Worm (Caenorhabditis elegans) whole organism, late embryonic: ENCODE results near the gene clec-59.

ENCODE experiments used
- K02D7.2 ChIP-seq: sonication (generic microtip); optimal IDR thresholded peaks from 2 replicates; lab custom pipeline; 2017; ENCODE audit warnings: mild to moderate bottlenecking, missing genetic modification characterization, missing compliant biosample characterization
- ceh-22 ChIP-seq: sonication (generic microtip); optimal IDR thresholded peaks from 2 replicates; lab custom pipeline; 2017; ENCODE audit warnings: missing biosample characterization, missing genetic modification characterization
- ets-4 ChIP-seq: sonication (generic microtip); optimal IDR thresholded peaks from 2 replicates; lab custom pipeline; 2016; ENCODE audit warnings: missing genetic modification characterization, missing compliant biosample characterization
- fkh-6 ChIP-seq: sonication (generic microtip); optimal IDR thresholded peaks from 2 replicates; lab custom pipeline; 2016; ENCODE audit warnings: missing genetic modification characterization, missing compliant biosample characterization
- nhr-11 ChIP-seq: fragments of 150-350 bp; optimal IDR thresholded peaks from 2 replicates; lab custom pipeline; 2014; ENCODE audit warnings: missing biosample characterization, missing genetic modification characterization
- odd-2 ChIP-seq: sonication (generic microtip); optimal IDR thresholded peaks from 2 replicates; lab custom pipeline; 2017; ENCODE audit warnings: antibody characterized with exemption, mild to moderate bottlenecking, missing genetic modification characterization, missing compliant biosample characterization
- pha-4 ChIP-seq: fragments of 150-350 bp; optimal IDR thresholded peaks from 2 replicates; lab custom pipeline; 2018; ENCODE audit warnings: missing biosample characterization, missing genetic modification reagents, missing genetic modification characterization
- pqm-1 ChIP-seq: sonication (generic microtip); optimal IDR thresholded peaks from 2 replicates; lab custom pipeline; 2016; ENCODE audit warnings: missing genetic modification characterization, missing compliant biosample characterization
- sox-2 ChIP-seq: fragments of 200-800 bp; sonication (Bioruptor generic); IDR thresholded peaks from 2 replicates; pipeline ENCODE4 v1.3.6; 2022; ENCODE audit warnings: missing genetic modification reagents, missing genetic modification characterization, missing compliant biosample characterization
- ttx-3 ChIP-seq: sonication (generic microtip); optimal IDR thresholded peaks from 2 replicates; lab custom pipeline; 2016; ENCODE audit warnings: missing genetic modification reagents, missing genetic modification characterization, missing compliant biosample characterization

ce11 chrII:10519863-10520262 is 40.6 kb upstream of the clec-59 start:
- TF ChIP-seq ttx-3 (tag; lab: Kevin White, UChicago) (no peak), pqm-1 (tag; lab: Kevin White, UChicago) (no peak), nhr-11 (tag; lab: Kevin White, UChicago) (no peak), odd-2 (tag; lab: Kevin White, UChicago) (no peak), sox-2 (GFP tag; lab: Robert Waterston, UW) (no peak), pha-4 (tag; lab: Kevin White, UChicago) (no peak), ceh-22 (tag; lab: Kevin White, UChicago) (no peak), K02D7.2 (tag; lab: Kevin White, UChicago) (no peak), ets-4 (no peak), fkh-6 (tag; lab: Kevin White, UChicago) (no peak)
